Worm (Caenorhabditis elegans): ENCODE data around the gene siah-1.
A peak's percentile ranks its signal among the peaks of the same experiment; 100 is the strongest.

The siah-1 gene

DNA sequence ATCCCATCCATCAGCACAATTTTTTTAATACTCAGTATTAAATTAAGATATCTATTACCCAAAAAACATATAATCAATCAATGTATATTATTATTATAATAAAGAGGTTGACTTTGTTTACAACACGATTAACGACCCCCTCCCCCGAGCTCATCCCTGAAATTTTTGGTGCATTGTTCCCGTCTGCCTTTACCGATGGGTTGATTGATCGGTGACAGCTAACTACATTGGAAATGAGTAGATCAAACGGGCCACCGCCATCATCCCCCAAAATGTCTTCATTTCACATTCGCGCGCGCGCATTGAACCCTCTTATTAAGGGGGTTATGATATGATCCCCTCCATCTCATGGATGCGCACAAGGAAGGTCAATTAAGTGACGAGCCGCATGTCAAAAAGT, 16.0 kb downstream of the siah-1 start:
- TF ChIP-seq aha-1 (tag) (peak; percentile 1), mxl-2 (GFP tag; conservative IDR thresholded peaks at IDR 0.05) (no peak), sdz-12 (GFP tag; optimal IDR thresholded peaks at IDR 0.05) (no peak)

DNA sequence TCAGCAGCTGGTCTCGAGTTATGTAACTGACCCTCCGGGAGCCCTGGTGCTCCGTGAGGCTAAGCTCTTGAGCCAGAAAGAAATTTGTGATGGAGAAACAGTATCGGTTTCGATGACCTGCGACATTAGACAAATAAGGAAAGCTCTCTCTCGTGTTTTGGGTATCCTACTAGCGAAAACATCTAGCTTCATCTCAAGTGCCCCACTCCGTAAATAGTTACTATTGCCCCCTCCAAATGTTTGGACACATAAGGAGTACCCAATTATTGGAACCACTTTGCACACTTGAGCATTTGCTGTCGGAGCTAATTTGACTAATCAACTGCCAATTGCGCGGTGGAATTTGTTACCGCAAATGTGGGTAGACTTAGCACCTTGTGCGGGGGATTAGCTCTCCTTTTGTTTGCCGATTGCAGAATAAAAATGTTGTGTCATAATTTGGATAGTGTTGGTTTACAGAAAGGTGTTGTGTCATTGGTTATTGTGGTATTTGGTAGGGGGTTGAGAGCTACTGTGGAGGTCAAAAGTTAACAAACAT, 20.2 kb downstream of the siah-1 start:
- TF ChIP-seq ceh-44 (GFP tag; IDR thresholded peaks at IDR 0.05), result no peak
- no peak for TF ChIP-seq T20F7.1 (GFP tag; optimal IDR thresholded peaks at IDR 0.05)
- no peak for TF ChIP-seq daf-8 (GFP tag; IDR thresholded peaks at IDR 0.05)

ce11 chrIV:3765457-3765856, 21.6 kb downstream of the siah-1 start:
- TF ChIP-seq lsy-2 (tag; optimal IDR thresholded peaks at IDR 0.05), result no peak
- TF ChIP-seq skn-1 (tag; optimal IDR thresholded peaks at IDR 0.05), result no peak
- no peak for TF ChIP-seq lin-39 (tag; optimal IDR thresholded peaks at IDR 0.05)
- no peak for TF ChIP-seq mep-1 (tag; optimal IDR thresholded peaks at IDR 0.05)
- no peak for TF ChIP-seq unc-62 (GFP tag; optimal IDR thresholded peaks at IDR 0.05 in 1 of 2)
- TF ChIP-seq unc-62 (tag; optimal IDR thresholded peaks at IDR 0.05), result no peak
- no peak for TF ChIP-seq duxl-1 (tag; optimal IDR thresholded peaks at IDR 0.05; ENCODE audit: poor library complexity)
- no peak for TF ChIP-seq php-3 (GFP tag; IDR thresholded peaks at IDR 0.05)
- no peak for TF ChIP-seq ztf-11 (tag; optimal IDR thresholded peaks at IDR 0.05)
- no peak for TF ChIP-seq mxl-3 (GFP tag; optimal IDR thresholded peaks at IDR 0.05)
- TF ChIP-seq nhr-77 (tag; optimal IDR thresholded peaks at IDR 0.05), result no peak
- TF ChIP-seq dmd-8 (GFP tag; IDR thresholded peaks at IDR 0.05), result no peak

ce11 chrIV:3766589-3766988, 22.7 kb downstream of the siah-1 start, which contains the start of gene vab-2:
Gene vab-2, minus strand, starts transcription at chrIV:3766826.
- TF ChIP-seq aha-1 (tag) (peak; percentile 92), F49E8.2 (tag; optimal IDR thresholded peaks at IDR 0.05; ENCODE audit: borderline replicate concordance) (no peak)

- TF ChIP-seq ceh-20 (GFP tag; IDR thresholded peaks at IDR 0.05), result no peak
- peak; percentile 58 for TF ChIP-seq set-16 (GFP tag; IDR thresholded peaks at IDR 0.05)
Observed at ce11 chrIV:3767749-3768148, 23.9 kb downstream of the siah-1 start.

DNA sequence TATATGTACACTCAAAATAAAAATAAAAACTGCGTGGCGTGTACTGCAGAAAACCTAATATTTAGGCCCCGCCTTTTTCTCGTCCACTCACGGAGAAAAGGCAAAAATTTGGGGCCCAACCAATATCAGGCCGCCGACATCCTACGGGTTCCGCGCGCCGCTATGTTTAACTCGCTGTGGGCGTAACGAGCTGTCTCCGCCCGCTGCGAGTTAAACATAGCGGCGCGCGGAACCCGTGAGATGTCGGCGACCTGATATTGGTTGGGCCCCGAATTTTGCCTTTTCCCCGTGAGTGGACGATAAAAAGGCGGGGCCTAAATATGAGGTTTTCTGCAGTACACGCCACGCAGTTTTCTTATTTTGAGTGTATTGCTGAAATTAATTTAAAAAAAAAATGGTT, 27.3 kb downstream of the siah-1 start:
- peak; percentile 40; the same call in 1 of the 2 replicates for TF ChIP-seq lin-38 (GFP tag; IDR thresholded peaks at IDR 0.05)
- TF ChIP-seq mxl-2 (GFP tag; conservative IDR thresholded peaks at IDR 0.05), result 0 out of 2 replicates have a peak, but pooled peaks have one; percentile 10

- no peak for TF ChIP-seq ZK546.5 (tag; optimal IDR thresholded peaks at IDR 0.05)
- TF ChIP-seq F44E2.7 (GFP tag; IDR thresholded peaks at IDR 0.05), result no peak
- no peak for TF ChIP-seq Y75B8A.6 (GFP tag; IDR thresholded peaks at IDR 0.05)
- no peak for TF ChIP-seq nhr-25 (tag; optimal IDR thresholded peaks at IDR 0.05; ENCODE audit: borderline replicate concordance, insufficient read depth)
- no peak for TF ChIP-seq mes-2 (tag; optimal IDR thresholded peaks at IDR 0.05; ENCODE audit: poor library complexity, severe bottlenecking)
- TF ChIP-seq pha-4 (GFP tag; IDR thresholded peaks at IDR 0.05), result no peak
- TF ChIP-seq pha-4 (tag; optimal IDR thresholded peaks at IDR 0.05), result no peak
- no peak for TF ChIP-seq jun-1 (tag; optimal IDR thresholded peaks at IDR 0.05)
- TF ChIP-seq aha-1 (tag), result peak; percentile 28
- TF ChIP-seq zag-1 (tag; optimal IDR thresholded peaks at IDR 0.05), result no peak
Observed at ce11 chrIV:3774160-3774559, 30.3 kb downstream of the siah-1 start.

Data from whole organism, L4 larva.